Fruit fly (Drosophila melanogaster) whole organism, pupa: ENCODE measurements around the gene tyn.

Source experiments
- CG12605 ChIP-seq: fragments of 200-800 bp; sonication (Bioruptor generic); IDR thresholded peaks from 2 replicates; pipeline ENCODE4 v1.3.6; 2022; ENCODE audit warnings: missing biosample characterization, missing genetic modification characterization
- CG32121 ChIP-seq: fragments of 200-800 bp; sonication (Bioruptor generic); IDR thresholded peaks from 2 replicates; pipeline ENCODE4 v1.3.6; 2022; ENCODE audit warnings: missing biosample characterization, missing genetic modification characterization
- CG4496 ChIP-seq: fragments of 200-800 bp; sonication (Bioruptor generic); IDR thresholded peaks from 3 replicates; pipeline ENCODE4 v1.3.6; 2022; ENCODE audit warnings: missing biosample characterization, missing genetic modification characterization
- CG9948 ChIP-seq: fragments of 200-800 bp; sonication (Bioruptor generic); optimal IDR thresholded peaks from 2 replicates; lab custom pipeline; 2018; ENCODE audit warnings: missing biosample characterization, mild to moderate bottlenecking, missing genetic modification characterization, moderate library complexity
- D1 ChIP-seq: fragments of 200-800 bp; sonication (Bioruptor generic); optimal IDR thresholded peaks from 2 replicates; lab custom pipeline; 2018; ENCODE audit warnings: missing biosample characterization, mild to moderate bottlenecking, missing genetic modification characterization, moderate library complexity
- Pif1B ChIP-seq: fragments of 200-800 bp; sonication (Bioruptor generic); optimal IDR thresholded peaks from 3 replicates; lab custom pipeline; 2016; ENCODE audit warnings: missing biosample characterization, missing genetic modification characterization

DNA sequence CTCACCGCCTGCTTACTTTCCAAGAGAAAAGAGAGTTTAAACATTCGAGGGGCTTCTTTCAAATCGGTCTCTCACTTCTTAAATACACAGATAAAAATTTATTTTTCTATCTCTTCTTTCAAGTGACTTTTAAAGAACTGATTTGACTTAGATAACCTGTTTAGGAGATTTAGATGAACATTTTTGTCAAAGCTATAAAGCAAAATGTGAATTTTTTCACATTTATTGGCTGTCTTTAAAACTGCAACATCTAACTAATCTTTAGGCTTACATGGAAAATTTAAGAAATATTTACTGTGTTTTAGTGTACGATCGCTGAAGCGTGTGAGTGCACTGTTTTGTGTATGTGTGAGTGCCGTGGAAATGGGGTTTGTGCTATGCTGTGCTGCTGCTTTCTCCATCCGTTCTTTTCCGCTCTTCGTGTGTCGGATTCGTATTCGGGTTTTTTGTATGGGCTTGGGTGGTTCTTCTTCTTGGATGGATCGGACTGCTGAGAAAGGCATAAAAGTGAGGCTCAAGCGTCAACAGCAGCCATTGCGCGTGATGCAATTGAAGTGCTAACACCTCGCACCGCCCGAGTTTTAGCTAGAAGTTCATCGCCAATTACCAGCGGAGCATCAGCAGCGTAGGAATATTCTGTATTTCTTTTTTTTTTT is 35.6 kb downstream of the tyn start:
- 0 out of 3 replicates have a peak, but pooled peaks have one; percentile 42 for TF ChIP-seq CG4496 (GFP tag; lab: Robert Waterston, UW)
- peak; percentile 73 for TF ChIP-seq Pif1B (GFP tag; lab: Kevin White, UChicago)
- TF ChIP-seq D1 (tag; lab: Kevin White, UChicago) = no peak
- TF ChIP-seq CG12605 = no peak
- TF ChIP-seq CG32121 (GFP tag; lab: Robert Waterston, UW) = no peak
- TF ChIP-seq CG9948 (tag; lab: Kevin White, UChicago) = peak; percentile 75
